Fruit fly (Drosophila melanogaster) whole organism, embryonic: ENCODE measurements around the gene CG43815.

Experiments
- CG3065 ChIP-seq: fragments of 200-800 bp; sonication (Bioruptor generic); optimal IDR thresholded peaks from 2 replicates; lab custom pipeline; 2016; ENCODE audit warnings: missing biosample characterization, missing genetic modification characterization
- Hr3 ChIP-seq: fragments of 200-800 bp; sonication (Bioruptor generic); optimal IDR thresholded peaks from 3 replicates; lab custom pipeline; 2016; ENCODE audit warnings: missing biosample characterization, missing genetic modification characterization
- al ChIP-seq: fragments of 200-800 bp; sonication (Bioruptor generic); IDR thresholded peaks from 2 replicates; pipeline ENCODE4 v1.3.6; 2022; ENCODE audit warnings: missing biosample characterization, missing genetic modification characterization

- no peak for TF ChIP-seq Hr3 (GFP tag; lab: Kevin White, UChicago)
- no peak for TF ChIP-seq CG3065
- TF ChIP-seq al (GFP tag; lab: Robert Waterston, UW): no peak
These were observed 36.0 kb upstream of the CG43815 start for dm6 chr2L:3539996-3540395.
